Worm (Caenorhabditis elegans) whole organism, L2 larva: ENCODE data around the gene F59F5.4.

ENCODE experiments used
- C34F6.9 ChIP-seq: fragments of 150-350 bp; optimal IDR thresholded peaks from 2 replicates; lab custom pipeline; 2014; ENCODE audit warnings: missing biosample characterization, missing genetic modification characterization
- Y55F3AM.14 ChIP-seq: fragments of 200-800 bp; sonication (Bioruptor generic); optimal IDR thresholded peaks from 2 replicates; lab custom pipeline; 2018; ENCODE audit warnings: mild to moderate bottlenecking, missing genetic modification characterization, missing compliant biosample characterization
- ZK546.5 ChIP-seq: sonication (generic microtip); optimal IDR thresholded peaks from 2 replicates; lab custom pipeline; 2017; ENCODE audit warnings: missing biosample characterization, missing genetic modification characterization
- alr-1 ChIP-seq: fragments of 150-350 bp; optimal IDR thresholded peaks from 2 replicates; lab custom pipeline; 2014; ENCODE audit warnings: missing biosample characterization, missing genetic modification characterization
- aly-2 ChIP-seq: fragments of 150-350 bp; optimal IDR thresholded peaks from 2 replicates; lab custom pipeline; 2014; ENCODE audit warnings: missing biosample characterization, missing genetic modification characterization
- blmp-1 ChIP-seq: sonication (generic microtip); optimal IDR thresholded peaks from 2 replicates; lab custom pipeline; 2017; ENCODE audit warnings: missing genetic modification characterization, mild to moderate bottlenecking, missing compliant biosample characterization, antibody characterized with exemption, moderate library complexity; ENCODE audit not compliant: insufficient read depth
- ceh-16 ChIP-seq: fragments of 150-350 bp; optimal IDR thresholded peaks from 2 replicates; lab custom pipeline; 2014; ENCODE audit warnings: missing biosample characterization, missing genetic modification characterization
- crh-2 ChIP-seq: sonication (generic microtip); optimal IDR thresholded peaks from 2 replicates; lab custom pipeline; 2017; ENCODE audit warnings: missing biosample characterization, missing genetic modification characterization
- egl-27 ChIP-seq: sonication (generic microtip); optimal IDR thresholded peaks from 3 replicates; lab custom pipeline; 2017; ENCODE audit warnings: missing biosample characterization, missing genetic modification reagents, missing genetic modification characterization
- elt-1 ChIP-seq: fragments of 150-350 bp; optimal IDR thresholded peaks from 2 replicates; lab custom pipeline; 2014; ENCODE audit warnings: missing biosample characterization, missing genetic modification characterization
- elt-3 ChIP-seq: sonication (generic microtip); optimal IDR thresholded peaks from 2 replicates; lab custom pipeline; 2017; ENCODE audit warnings: missing biosample characterization, missing genetic modification characterization
- fos-1 ChIP-seq: fragments of 150-350 bp; optimal IDR thresholded peaks from 2 replicates; lab custom pipeline; 2014; ENCODE audit warnings: missing biosample characterization, missing genetic modification characterization
- lin-13 ChIP-seq: fragments of 150-350 bp; optimal IDR thresholded peaks from 2 replicates; lab custom pipeline; 2014; ENCODE audit warnings: missing biosample characterization, missing genetic modification reagents, missing genetic modification characterization
- lin-39 ChIP-seq: fragments of 150-350 bp; optimal IDR thresholded peaks from 2 replicates; lab custom pipeline; 2014; ENCODE audit warnings: missing biosample characterization, missing genetic modification reagents, missing genetic modification characterization
- lsy-2 ChIP-seq, 2 experiments: fragments of 150-350 bp in 1 of 2; sonication (generic microtip) in 1 of 2; optimal IDR thresholded peaks; 2 replicates each; lab custom pipeline; 2014 to 2017; ENCODE audit warnings: missing biosample characterization in 2 of 2, missing genetic modification characterization in 2 of 2
- mab-5 ChIP-seq: fragments of 150-350 bp; optimal IDR thresholded peaks from 2 replicates; lab custom pipeline; 2014; ENCODE audit warnings: missing biosample characterization, missing genetic modification characterization
- mdl-1 ChIP-seq, 2 experiments: fragments of 150-350 bp in 1 of 2; sonication (generic microtip) in 1 of 2; optimal IDR thresholded peaks; 2 replicates each; lab custom pipeline; 2017; ENCODE audit warnings: missing biosample characterization in 2 of 2, missing genetic modification characterization in 2 of 2
- nhr-11 ChIP-seq: fragments of 150-350 bp; optimal IDR thresholded peaks from 2 replicates; lab custom pipeline; 2014; ENCODE audit warnings: missing biosample characterization, missing genetic modification characterization
- nhr-12 ChIP-seq: fragments of 150-350 bp; optimal IDR thresholded peaks from 2 replicates; lab custom pipeline; 2014; ENCODE audit warnings: missing biosample characterization, missing genetic modification characterization
- nhr-129 ChIP-seq: fragments of 150-350 bp; optimal IDR thresholded peaks from 2 replicates; lab custom pipeline; 2014; ENCODE audit warnings: missing biosample characterization, missing genetic modification characterization
- nhr-21 ChIP-seq: fragments of 150-350 bp; optimal IDR thresholded peaks from 2 replicates; lab custom pipeline; 2014; ENCODE audit warnings: missing biosample characterization, missing genetic modification characterization
- nhr-23 ChIP-seq: fragments of 150-350 bp; optimal IDR thresholded peaks from 2 replicates; lab custom pipeline; 2014; ENCODE audit warnings: missing biosample characterization, missing genetic modification reagents, missing genetic modification characterization
- nhr-237 ChIP-seq: fragments of 150-350 bp; optimal IDR thresholded peaks from 2 replicates; lab custom pipeline; 2014; ENCODE audit warnings: missing biosample characterization, missing genetic modification characterization
- nhr-25 ChIP-seq: fragments of 150-350 bp; sonication (generic microtip); optimal IDR thresholded peaks from 3 replicates; lab custom pipeline; 2014; ENCODE audit warnings: missing biosample characterization, missing genetic modification characterization
- nhr-77 ChIP-seq: fragments of 150-350 bp; optimal IDR thresholded peaks from 2 replicates; lab custom pipeline; 2014; ENCODE audit warnings: missing biosample characterization, missing genetic modification characterization
- peb-1 ChIP-seq: fragments of 150-350 bp; optimal IDR thresholded peaks from 2 replicates; lab custom pipeline; 2014; ENCODE audit warnings: missing biosample characterization, missing genetic modification characterization
- sem-4 ChIP-seq: fragments of 150-350 bp; optimal IDR thresholded peaks from 2 replicates; lab custom pipeline; 2014; ENCODE audit warnings: missing biosample characterization, missing genetic modification reagents, missing genetic modification characterization
- skn-1 ChIP-seq: sonication (generic microtip); optimal IDR thresholded peaks from 2 replicates; lab custom pipeline; 2017; ENCODE audit warnings: missing biosample characterization, missing genetic modification characterization
- sma-3 ChIP-seq: sonication (generic microtip); optimal IDR thresholded peaks from 2 replicates; lab custom pipeline; 2016; ENCODE audit warnings: missing genetic modification reagents, missing genetic modification characterization, missing compliant biosample characterization
- snpc-4 ChIP-seq: fragments of 150-350 bp; optimal IDR thresholded peaks from 2 replicates; lab custom pipeline; 2014; ENCODE audit warnings: missing biosample characterization, missing genetic modification characterization
- unc-39 ChIP-seq: fragments of 150-350 bp; optimal IDR thresholded peaks from 2 replicates; lab custom pipeline; 2014; ENCODE audit warnings: missing biosample characterization, missing genetic modification characterization
- unc-55 ChIP-seq: fragments of 150-350 bp; sonication (generic microtip); optimal IDR thresholded peaks from 3 replicates; lab custom pipeline; 2014; ENCODE audit warnings: missing biosample characterization, missing genetic modification reagents, missing genetic modification characterization
- unc-62 ChIP-seq: fragments of 150-350 bp; optimal IDR thresholded peaks from 2 replicates; lab custom pipeline; 2014; ENCODE audit warnings: missing biosample characterization, missing genetic modification reagents, missing genetic modification characterization
- zag-1 ChIP-seq: fragments of 150-350 bp; optimal IDR thresholded peaks from 2 replicates; lab custom pipeline; 2014; ENCODE audit warnings: missing biosample characterization, missing genetic modification characterization
- ztf-11 ChIP-seq: sonication (generic microtip); optimal IDR thresholded peaks from 2 replicates; lab custom pipeline; 2017; ENCODE audit warnings: missing biosample characterization, missing genetic modification characterization
- ztf-4 ChIP-seq: fragments of 150-350 bp; optimal IDR thresholded peaks from 2 replicates; lab custom pipeline; 2014; ENCODE audit warnings: missing biosample characterization, missing genetic modification characterization

F59F5.4 gene

ce11 chrX:10514056-10514455 is 28.7 kb upstream of the F59F5.4 start:
- TF ChIP-seq lin-39 (tag; lab: Kevin White, UChicago) (no peak), peb-1 (tag; lab: Kevin White, UChicago) (no peak), egl-27 (tag; lab: Kevin White, UChicago) (no peak), fos-1 (tag; lab: Kevin White, UChicago) (no peak), nhr-25 (no peak), nhr-77 (tag; lab: Kevin White, UChicago) (no peak), skn-1 (tag; lab: Kevin White, UChicago) (no peak), elt-1 (tag; lab: Kevin White, UChicago) (no peak), nhr-237 (tag; lab: Kevin White, UChicago) (no peak), ztf-4 (no peak)

- no peak for TF ChIP-seq lsy-2 (tag; optimal IDR thresholded peaks at IDR 0.05; lab: Kevin White, UChicago)
- no peak for TF ChIP-seq unc-62
- no peak for TF ChIP-seq sma-3 (GFP tag; lab: Kevin White, UChicago)
- no peak for TF ChIP-seq lin-39 (tag; lab: Kevin White, UChicago)
- TF ChIP-seq mdl-1 (tag; optimal IDR thresholded peaks at IDR 0.05; lab: Kevin White, UChicago): no peak
- no peak for TF ChIP-seq snpc-4 (tag; lab: Kevin White, UChicago)
- no peak for TF ChIP-seq nhr-129 (tag; lab: Kevin White, UChicago)
- no peak for TF ChIP-seq blmp-1 (tag; lab: Kevin White, UChicago)
- no peak for TF ChIP-seq lin-13 (GFP tag; lab: Kevin White, UChicago)
- TF ChIP-seq ztf-11 (tag; lab: Kevin White, UChicago): no peak
- no peak for TF ChIP-seq Y55F3AM.14 (GFP tag; lab: Kevin White, UChicago)
- TF ChIP-seq aly-2 (tag; lab: Kevin White, UChicago): no peak
- TF ChIP-seq nhr-12 (tag; lab: Kevin White, UChicago): no peak
- TF ChIP-seq elt-1 (tag; lab: Kevin White, UChicago): no peak
- TF ChIP-seq C34F6.9 (tag; lab: Kevin White, UChicago): no peak
- TF ChIP-seq elt-3: no peak
- TF ChIP-seq fos-1 (tag; lab: Kevin White, UChicago): no peak
- no peak for TF ChIP-seq mab-5 (tag; lab: Kevin White, UChicago)
Observed at ce11 chrX:10514834-10515233, 28.0 kb upstream of the F59F5.4 start.

ce11 chrX:10516549-10516948 is 26.2 kb upstream of the F59F5.4 start:
- peak; percentile 7 for TF ChIP-seq nhr-25
- no peak for TF ChIP-seq lsy-2 (tag; optimal IDR thresholded peaks at IDR 0.05; lab: Kevin White, UChicago)
- TF ChIP-seq ceh-16 (tag; lab: Kevin White, UChicago): no peak
- TF ChIP-seq, all 48 proteins: peak for 1

DNA sequence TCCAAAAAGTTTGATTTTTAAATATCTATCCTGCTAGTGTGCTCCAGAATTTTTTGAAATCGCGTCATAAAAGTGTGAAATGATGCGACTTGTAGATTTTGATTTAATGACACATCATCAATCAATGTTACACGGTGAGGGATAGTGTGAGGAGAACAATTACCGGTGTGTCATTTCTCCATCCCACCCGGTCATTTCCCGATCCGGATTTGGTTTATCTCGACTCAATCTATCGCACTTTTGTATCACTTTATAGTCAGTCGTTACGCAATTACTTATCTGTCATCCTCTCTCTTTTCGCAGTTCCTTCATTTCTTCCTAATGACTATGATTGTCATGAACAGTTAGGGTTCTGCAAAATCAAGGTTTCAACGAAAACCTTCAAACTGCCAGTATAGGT is 22.6 kb upstream of the F59F5.4 start:
- TF ChIP-seq lsy-2 (tag; optimal IDR thresholded peaks at IDR 0.05; lab: Kevin White, UChicago) (no peak), zag-1 (no peak), fos-1 (tag; lab: Kevin White, UChicago) (no peak), crh-2 (tag; lab: Kevin White, UChicago) (no peak), blmp-1 (tag; lab: Kevin White, UChicago) (no peak), ZK546.5 (no peak), nhr-11 (tag; lab: Kevin White, UChicago) (no peak), skn-1 (tag; lab: Kevin White, UChicago) (no peak), ceh-16 (tag; lab: Kevin White, UChicago) (no peak), mab-5 (tag; lab: Kevin White, UChicago) (no peak), alr-1 (no peak), nhr-237 (tag; lab: Kevin White, UChicago) (no peak), nhr-12 (tag; lab: Kevin White, UChicago) (no peak), snpc-4 (tag; lab: Kevin White, UChicago) (no peak), unc-55 (GFP tag; lab: Kevin White, UChicago) (no peak), aly-2 (tag; lab: Kevin White, UChicago) (no peak), sma-3 (GFP tag; lab: Kevin White, UChicago) (no peak)

- TF ChIP-seq nhr-21 (tag; lab: Kevin White, UChicago) (no peak), nhr-23 (tag; lab: Kevin White, UChicago) (no peak), skn-1 (tag; lab: Kevin White, UChicago) (no peak), lin-39 (tag; lab: Kevin White, UChicago) (no peak), aly-2 (tag; lab: Kevin White, UChicago) (no peak), ztf-11 (tag; lab: Kevin White, UChicago) (no peak), C34F6.9 (tag; lab: Kevin White, UChicago) (no peak), elt-3 (no peak), sem-4 (no peak), unc-39 (tag; lab: Kevin White, UChicago) (no peak)
Observed at ce11 chrX:10521313-10521712, 21.5 kb upstream of the F59F5.4 start, which contains the start of gene F14F3.4. Gene F14F3.4, minus strand, starts transcription at chrX:10521413.
